Worm (Caenorhabditis elegans) whole organism, L3 larva: ENCODE results near the gene C49F8.3.

ENCODE experiments used
- aly-2 ChIP-seq: fragments of 150-350 bp; optimal IDR thresholded peaks from 2 replicates; lab custom pipeline; 2014; ENCODE audit warnings: missing biosample characterization, missing genetic modification characterization
- ceh-82 ChIP-seq: fragments of 150-350 bp; optimal IDR thresholded peaks from 2 replicates; lab custom pipeline; 2014; ENCODE audit warnings: missing biosample characterization, missing genetic modification characterization
- lin-39 ChIP-seq: fragments of 150-350 bp; optimal IDR thresholded peaks from 2 replicates; lab custom pipeline; 2018; ENCODE audit warnings: missing biosample characterization, missing genetic modification reagents, missing genetic modification characterization

ce11 chrX:13360632-13361031 is 26.7 kb downstream of the C49F8.3 start:
- TF ChIP-seq ceh-82 (tag; lab: Kevin White, UChicago): no peak
- TF ChIP-seq lin-39 (tag; lab: Kevin White, UChicago): no peak
- no peak for TF ChIP-seq aly-2
